Fruit fly (Drosophila melanogaster) whole organism, embryonic: ENCODE measurements around the gene CG5003.

ENCODE experiments used
- Asciz ChIP-seq: fragments of 200-800 bp; sonication (Bioruptor generic); optimal IDR thresholded peaks from 2 replicates; lab custom pipeline; 2017; ENCODE audit warnings: missing biosample characterization, mild to moderate bottlenecking, missing genetic modification characterization, missing genetic modification reagents
- CG10959 ChIP-seq: fragments of 200-800 bp; sonication (Bioruptor generic); IDR thresholded peaks from 2 replicates; pipeline ENCODE4 v1.3.6; 2022; ENCODE audit warnings: missing biosample characterization, missing genetic modification characterization
- CG11560 ChIP-seq: fragments of 200-800 bp; sonication (Bioruptor generic); IDR thresholded peaks from 3 replicates; pipeline ENCODE4 v1.3.6; 2022; ENCODE audit warnings: missing biosample characterization, missing genetic modification characterization
- CG13894 ChIP-seq: fragments of 200-800 bp; sonication (Bioruptor generic); optimal IDR thresholded peaks from 3 replicates; lab custom pipeline; 2018; ENCODE audit warnings: missing biosample characterization, mild to moderate bottlenecking, missing genetic modification characterization, moderate library complexity
- CG15479 ChIP-seq: fragments of 200-800 bp; sonication (Bioruptor generic); optimal IDR thresholded peaks from 3 replicates; lab custom pipeline; 2019; ENCODE audit warnings: missing biosample characterization, mild to moderate bottlenecking, missing genetic modification characterization, moderate library complexity
- CG16815 ChIP-seq: fragments of 200-800 bp; sonication (Bioruptor generic); optimal IDR thresholded peaks from 3 replicates; lab custom pipeline; 2017; ENCODE audit warnings: missing biosample characterization, mild to moderate bottlenecking, missing genetic modification characterization
- CG1792 ChIP-seq: fragments of 200-800 bp; sonication (Bioruptor generic); optimal IDR thresholded peaks from 2 replicates; lab custom pipeline; 2016; ENCODE audit warnings: missing biosample characterization, missing genetic modification characterization
- CG2120 ChIP-seq: fragments of 200-800 bp; sonication (Bioruptor generic); optimal IDR thresholded peaks from 3 replicates; lab custom pipeline; 2016; ENCODE audit warnings: missing biosample characterization, missing genetic modification characterization
- CG5953 ChIP-seq: fragments of 200-800 bp; sonication (Bioruptor generic); IDR thresholded peaks from 2 replicates; pipeline ENCODE4 v1.3.6; 2022; ENCODE audit warnings: missing biosample characterization, missing genetic modification characterization
- CG6175 ChIP-seq: fragments of 200-800 bp; sonication (Bioruptor generic); IDR thresholded peaks from 3 replicates; pipeline ENCODE4 v1.3.6; 2022; ENCODE audit warnings: missing biosample characterization, missing genetic modification characterization
- CG6813 ChIP-seq: fragments of 200-800 bp; sonication (Bioruptor generic); optimal IDR thresholded peaks from 2 replicates; lab custom pipeline; 2017; ENCODE audit warnings: missing biosample characterization, missing genetic modification characterization, mild to moderate bottlenecking, moderate library complexity, missing genetic modification reagents
- CG7556 ChIP-seq: fragments of 200-800 bp; sonication (Bioruptor generic); optimal IDR thresholded peaks from 2 replicates; lab custom pipeline; 2017; ENCODE audit warnings: missing biosample characterization, mild to moderate bottlenecking, missing genetic modification characterization
- CG8924 ChIP-seq: fragments of 200-800 bp; optimal IDR thresholded peaks from 3 replicates; lab custom pipeline; 2019; ENCODE audit warnings: missing biosample characterization, mild to moderate bottlenecking, missing genetic modification characterization, moderate library complexity
- CG9609 ChIP-seq: fragments of 200-800 bp; sonication (Bioruptor generic); optimal IDR thresholded peaks from 3 replicates; lab custom pipeline; 2016; ENCODE audit warnings: missing biosample characterization, missing genetic modification characterization
- CHES-1-like ChIP-seq: fragments of 200-800 bp; sonication (Bioruptor generic); optimal IDR thresholded peaks from 2 replicates; lab custom pipeline; 2016; ENCODE audit warnings: missing biosample characterization, missing genetic modification characterization
- D ChIP-seq, 2 experiments: fragments of 200-800 bp in 1 of 2; fragments of >200 bp in 1 of 2; sonication (Bioruptor generic) in 1 of 2; optimal IDR thresholded peaks; 2 replicates in 1 of 2; 3 replicates in 1 of 2; lab custom pipeline; 2017; ENCODE audit warnings: mild to moderate bottlenecking in 1 of 2, missing biosample characterization in 1 of 2, missing genetic modification characterization in 1 of 2, missing genetic modification reagents in 1 of 2
- D19A ChIP-seq: fragments of 200-800 bp; optimal IDR thresholded peaks from 3 replicates; lab custom pipeline; 2019; ENCODE audit warnings: missing biosample characterization, mild to moderate bottlenecking, missing genetic modification characterization, moderate library complexity
- D19B ChIP-seq: fragments of 200-800 bp; sonication (Bioruptor generic); optimal IDR thresholded peaks from 2 replicates; lab custom pipeline; 2017; ENCODE audit warnings: missing biosample characterization, mild to moderate bottlenecking, missing genetic modification characterization
- HHEX ChIP-seq: fragments of 200-800 bp; sonication (Bioruptor generic); optimal IDR thresholded peaks from 3 replicates; lab custom pipeline; 2017; ENCODE audit warnings: missing biosample characterization, mild to moderate bottlenecking, missing genetic modification characterization, missing genetic modification reagents
- Kr ChIP-seq: fragments of 200-800 bp; sonication (Bioruptor generic); optimal IDR thresholded peaks from 2 replicates; lab custom pipeline; 2017; ENCODE audit warnings: missing biosample characterization, mild to moderate bottlenecking, missing genetic modification characterization
- Lhr ChIP-seq: fragments of 200-800 bp; sonication (Bioruptor generic); optimal IDR thresholded peaks from 3 replicates; lab custom pipeline; 2017; ENCODE audit warnings: mild to moderate bottlenecking, missing biosample characterization, missing genetic modification reagents, missing genetic modification characterization
- Mes4 ChIP-seq: fragments of 200-800 bp; sonication (Bioruptor generic); optimal IDR thresholded peaks from 2 replicates; lab custom pipeline; 2016; ENCODE audit warnings: missing biosample characterization, missing genetic modification characterization
- NFAT ChIP-seq: fragments of 200-800 bp; sonication (Bioruptor generic); IDR thresholded peaks from 2 replicates; pipeline ENCODE4 v1.3.6; 2022; ENCODE audit warnings: missing biosample characterization, missing genetic modification characterization
- Opbp ChIP-seq: fragments of 200-800 bp; sonication (Bioruptor generic); IDR thresholded peaks from 3 replicates; pipeline ENCODE4 v1.3.6; 2022; ENCODE audit warnings: missing biosample characterization, missing genetic modification characterization; ENCODE audit not compliant: partially characterized antibody
- Pdp1 ChIP-seq, 2 experiments: fragments of 200-800 bp; sonication (Bioruptor generic); optimal IDR thresholded peaks; 3 replicates each; lab custom pipeline; 2016; ENCODE audit warnings: missing biosample characterization in 2 of 2, missing genetic modification characterization in 2 of 2, mild to moderate bottlenecking in 1 of 2, moderate library complexity in 1 of 2
- Poxn ChIP-seq: fragments of 200-800 bp; sonication (Bioruptor generic); IDR thresholded peaks from 2 replicates; pipeline ENCODE4 v1.3.6; 2022; ENCODE audit warnings: missing biosample characterization, missing genetic modification characterization
- Scr ChIP-seq: fragments of 200-800 bp; sonication (Bioruptor generic); IDR thresholded peaks from 2 replicates; pipeline ENCODE4 v1.3.6; 2022; ENCODE audit warnings: missing biosample characterization, missing genetic modification characterization; ENCODE audit not compliant: partially characterized antibody
- Six4 ChIP-seq: fragments of 200-800 bp; sonication (Bioruptor generic); optimal IDR thresholded peaks from 2 replicates; lab custom pipeline; 2016; ENCODE audit warnings: missing biosample characterization, missing genetic modification characterization
- Stat92E ChIP-seq, 3 experiments: fragments of >200 bp in 2 of 3; fragments of 200-800 bp in 1 of 3; sonication (Bioruptor generic) in 1 of 3; optimal IDR thresholded peaks; 2 replicates each; lab custom pipeline; 2017 to 2019; ENCODE audit warnings: missing biosample characterization in 3 of 3, missing genetic modification characterization in 3 of 3, mild to moderate bottlenecking in 1 of 3, moderate library complexity in 1 of 3
- Vsx1 ChIP-seq: fragments of 200-800 bp; sonication (Bioruptor generic); optimal IDR thresholded peaks from 2 replicates; lab custom pipeline; 2017; ENCODE audit warnings: missing biosample characterization, mild to moderate bottlenecking, missing genetic modification characterization, missing genetic modification reagents
- ac ChIP-seq: fragments of 200-800 bp; sonication (Bioruptor generic); optimal IDR thresholded peaks from 3 replicates; lab custom pipeline; 2017; ENCODE audit warnings: missing biosample characterization, mild to moderate bottlenecking, missing genetic modification characterization
- bbx ChIP-seq: fragments of 200-800 bp; sonication (Bioruptor generic); IDR thresholded peaks from 2 replicates; pipeline ENCODE4 v1.3.6; 2022; ENCODE audit warnings: missing biosample characterization, missing genetic modification characterization; ENCODE audit not compliant: partially characterized antibody
- bigmax ChIP-seq: fragments of 200-800 bp; sonication (Bioruptor generic); optimal IDR thresholded peaks from 2 replicates; lab custom pipeline; 2018; ENCODE audit warnings: missing biosample characterization, mild to moderate bottlenecking, missing genetic modification characterization
- cwo ChIP-seq: fragments of 200-800 bp; sonication (Bioruptor generic); optimal IDR thresholded peaks from 3 replicates; lab custom pipeline; 2017; ENCODE audit warnings: missing biosample characterization, missing genetic modification characterization, mild to moderate bottlenecking, moderate library complexity, missing genetic modification reagents
- en ChIP-seq: fragments of 200-800 bp; sonication (Bioruptor generic); optimal IDR thresholded peaks from 2 replicates; lab custom pipeline; 2016; ENCODE audit warnings: missing biosample characterization, missing genetic modification characterization
- fd64A ChIP-seq: fragments of 200-800 bp; sonication (Bioruptor generic); optimal IDR thresholded peaks from 3 replicates; lab custom pipeline; 2018; ENCODE audit warnings: missing biosample characterization, mild to moderate bottlenecking, missing genetic modification characterization
- hbn ChIP-seq: fragments of 200-800 bp; sonication (Bioruptor generic); IDR thresholded peaks from 2 replicates; pipeline ENCODE4 v1.3.6; 2022; ENCODE audit warnings: missing biosample characterization, missing genetic modification characterization; ENCODE audit not compliant: partially characterized antibody
- hkb ChIP-seq, 2 experiments: fragments of 200-800 bp in 1 of 2; fragments of >200 bp in 1 of 2; sonication (Bioruptor generic) in 1 of 2; IDR thresholded peaks in 1 of 2; optimal IDR thresholded peaks in 1 of 2; 2 replicates each; pipeline versions ENCODE4 v1.3.6 to Lab custom; 2017 to 2022; ENCODE audit warnings: missing biosample characterization in 1 of 2, missing genetic modification characterization in 1 of 2
- klu ChIP-seq: fragments of 200-800 bp; sonication (Bioruptor generic); IDR thresholded peaks from 2 replicates; pipeline ENCODE4 v1.3.6; 2022; ENCODE audit warnings: missing biosample characterization, missing genetic modification characterization
- lola ChIP-seq, 3 experiments: fragments of >200 bp in 2 of 3; fragments of 200-800 bp in 1 of 3; sonication (Bioruptor generic) in 1 of 3; optimal IDR thresholded peaks; 2 replicates each; lab custom pipeline; 2017 to 2019; ENCODE audit warnings: missing biosample characterization in 3 of 3, missing genetic modification characterization in 3 of 3, mild to moderate bottlenecking in 1 of 3, moderate library complexity in 1 of 3
- sc ChIP-seq, 3 experiments: fragments of >200 bp in 2 of 3; fragments of 200-800 bp in 1 of 3; sonication (Bioruptor generic) in 1 of 3; optimal IDR thresholded peaks; 2 replicates in 2 of 3; 3 replicates in 1 of 3; lab custom pipeline; 2017; ENCODE audit warnings: mild to moderate bottlenecking in 1 of 3, missing biosample characterization in 1 of 3, missing genetic modification characterization in 1 of 3, missing genetic modification reagents in 1 of 3
- sima ChIP-seq: fragments of 200-800 bp; sonication (Bioruptor generic); optimal IDR thresholded peaks from 2 replicates; lab custom pipeline; 2016; ENCODE audit warnings: missing biosample characterization, missing genetic modification characterization
- so ChIP-seq: fragments of 200-800 bp; sonication (Bioruptor generic); IDR thresholded peaks from 3 replicates; pipeline ENCODE4 v1.3.6; 2022; ENCODE audit warnings: missing biosample characterization, missing genetic modification characterization
- stwl ChIP-seq: fragments of 200-800 bp; sonication (Bioruptor generic); optimal IDR thresholded peaks from 3 replicates; lab custom pipeline; 2018; ENCODE audit warnings: missing biosample characterization, mild to moderate bottlenecking, missing genetic modification characterization, moderate library complexity
- sug ChIP-seq: fragments of 200-800 bp; optimal IDR thresholded peaks from 2 replicates; lab custom pipeline; 2019; ENCODE audit warnings: missing biosample characterization, mild to moderate bottlenecking, missing genetic modification characterization, moderate library complexity
- tna ChIP-seq: fragments of 200-800 bp; sonication (Bioruptor generic); IDR thresholded peaks from 2 replicates; pipeline ENCODE4 v1.3.6; 2022; ENCODE audit warnings: missing biosample characterization, missing genetic modification characterization; ENCODE audit not compliant: partially characterized antibody
- trem ChIP-seq: fragments of 200-800 bp; optimal IDR thresholded peaks from 3 replicates; lab custom pipeline; 2019; ENCODE audit warnings: missing biosample characterization, mild to moderate bottlenecking, missing genetic modification characterization, moderate library complexity
- unc-4 ChIP-seq: fragments of 200-800 bp; sonication (Bioruptor generic); IDR thresholded peaks from 2 replicates; pipeline ENCODE4 v1.3.6; 2022; ENCODE audit warnings: missing biosample characterization, missing genetic modification characterization; ENCODE audit not compliant: partially characterized antibody

Gene CG5003

DNA sequence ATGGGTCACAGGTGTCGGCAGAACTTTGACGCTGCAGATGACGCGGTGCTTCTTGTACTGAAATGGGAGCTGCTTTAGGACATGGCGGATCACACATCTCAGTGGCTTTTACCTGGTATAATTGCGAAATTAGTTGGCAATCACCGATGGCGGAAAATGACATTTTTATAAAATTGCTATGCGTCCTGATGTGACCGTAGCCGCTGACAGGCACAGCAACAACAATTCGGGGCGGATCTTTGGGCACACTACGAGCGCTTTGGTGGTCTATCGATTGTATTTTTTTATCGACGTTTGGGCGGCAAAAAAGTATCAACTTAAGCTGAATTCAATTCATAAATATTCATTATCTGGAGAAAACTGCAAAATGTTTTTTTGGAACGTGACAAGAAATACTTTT is 37.6 kb upstream of the CG5003 start, which contains the start of gene CG4951 (continued):
- TF ChIP-seq CG2120 (GFP tag; lab: Kevin White, UChicago) (no peak), CHES-1-like (no peak), CG6813 (GFP tag; lab: Kevin White, UChicago) (no peak), sug (no peak), CG9609 (GFP tag; lab: Kevin White, UChicago) (no peak), Vsx1 (GFP tag; lab: Kevin White, UChicago) (no peak), Lhr (GFP tag; lab: Kevin White, UChicago) (no peak), CG11560 (tag; lab: Robert Waterston, UW) (peak; percentile 45; the same call in 1 of the 3 replicates), hbn (GFP tag; lab: Robert Waterston, UW) (peak; percentile 49; the same call in 1 of the 2 replicates), unc-4 (GFP tag; lab: Robert Waterston, UW) (peak; percentile 56), HHEX (GFP tag; lab: Kevin White, UChicago) (no peak), Asciz (GFP tag; lab: Kevin White, UChicago) (no peak), cwo (GFP tag; lab: Kevin White, UChicago) (no peak), Kr (GFP tag; lab: Kevin White, UChicago) (no peak), Six4 (GFP tag; lab: Kevin White, UChicago) (no peak), hkb (optimal IDR thresholded peaks at IDR 0.05; lab: Kevin White, UChicago) (no peak), hkb (GFP tag; IDR thresholded peaks at IDR 0.05; lab: Robert Waterston, UW) (no peak), NFAT (GFP tag; lab: Robert Waterston, UW) (no peak), CG7556 (GFP tag; lab: Kevin White, UChicago) (no peak), klu (GFP tag; lab: Robert Waterston, UW) (no peak), CG13894 (tag; lab: Kevin White, UChicago) (no peak), ac (no peak), CG15479 (GFP tag; lab: Kevin White, UChicago) (no peak), bbx (peak; percentile 63; the same call in 1 of the 2 replicates), Opbp (GFP tag; lab: Robert Waterston, UW) (0 out of 3 replicates have a peak, but pooled peaks have one; percentile 28), D19A (no peak), lola (GFP tag; optimal IDR thresholded peaks at IDR 0.05; lab: Kevin White, UChicago) (no peak), trem (peak; percentile 66), sc (optimal IDR thresholded peaks at IDR 0.05; lab: Kevin White, UChicago) (no peak), sc (GFP tag; optimal IDR thresholded peaks at IDR 0.05; lab: Kevin White, UChicago) (no peak), Mes4 (GFP tag; lab: Kevin White, UChicago) (no peak), so (GFP tag; lab: Robert Waterston, UW) (no peak), Scr (GFP tag; lab: Robert Waterston, UW) (peak; percentile 60), CG1792 (GFP tag; lab: Kevin White, UChicago) (no peak), en (no peak), Poxn (GFP tag; lab: Robert Waterston, UW) (no peak), tna (GFP tag; lab: Robert Waterston, UW) (peak; percentile 57; the same call in 1 of the 2 replicates), Stat92E (GFP tag; optimal IDR thresholded peaks at IDR 0.05; lab: Kevin White, UChicago) (no peak), bigmax (GFP tag; lab: Kevin White, UChicago) (peak; percentile 36)

DNA sequence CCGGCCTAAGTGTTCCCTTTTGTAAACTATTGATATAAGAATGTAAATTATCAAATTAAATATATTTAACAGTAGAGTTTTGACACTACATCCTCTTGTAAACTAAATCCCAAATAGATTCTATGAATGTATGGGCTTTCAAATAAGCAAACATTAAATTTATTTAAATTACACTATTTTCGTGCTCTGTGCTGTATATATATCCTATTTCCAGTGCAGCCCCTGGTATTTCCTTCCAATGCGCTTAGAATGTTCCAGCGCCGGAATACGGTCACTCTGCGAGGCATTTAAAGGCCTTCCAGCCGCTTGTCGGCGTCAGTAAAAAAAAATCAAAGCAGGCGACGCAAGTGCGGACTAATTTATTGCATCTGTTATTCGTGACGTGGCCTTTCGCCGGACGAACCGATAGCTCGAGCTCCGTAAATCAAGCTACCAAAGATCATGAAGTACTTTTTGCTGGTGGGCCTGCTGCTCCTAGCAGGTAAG is 32.1 kb upstream of the CG5003 start, which contains the start of gene Gp93:
Gene Gp93, plus strand, starts transcription at position 291 of the 486 bp plus-strand sequence.
- TF ChIP-seq CG8924 (tag; lab: Kevin White, UChicago) (peak; percentile 70), stwl (tag; lab: Kevin White, UChicago) (no peak), CG10959 (GFP tag; lab: Robert Waterston, UW) (no peak), fd64A (GFP tag; lab: Kevin White, UChicago) (no peak), CG16815 (GFP tag; lab: Kevin White, UChicago) (peak; percentile 30), D19B (GFP tag; lab: Kevin White, UChicago) (no peak), CG6175 (no peak), CG2120 (GFP tag; lab: Kevin White, UChicago) (peak; percentile 57), D (optimal IDR thresholded peaks at IDR 0.05; lab: Kevin White, UChicago) (no peak), D (GFP tag; optimal IDR thresholded peaks at IDR 0.05; lab: Kevin White, UChicago) (no peak), CG5953 (no peak), sima (GFP tag; lab: Kevin White, UChicago) (no peak), Pdp1 (GFP tag; optimal IDR thresholded peaks at IDR 0.05; lab: Kevin White, UChicago) (peak in 1 of 2 experiments; percentile 34)
